Worm (Caenorhabditis elegans) whole organism, L4 larva: ENCODE results near the gene sre-2.

ENCODE experiments used
- dmd-6 ChIP-seq: fragments of 200-800 bp; sonication (Bioruptor generic); IDR thresholded peaks from 2 replicates; pipeline ENCODE4 v1.3.6; 2022; ENCODE audit warnings: missing genetic modification reagents, missing genetic modification characterization, missing compliant biosample characterization
- nhr-76 ChIP-seq: fragments of 150-350 bp; optimal IDR thresholded peaks from 2 replicates; lab custom pipeline; 2014; ENCODE audit warnings: missing biosample characterization, missing genetic modification characterization
- unc-62 ChIP-seq, 3 experiments: fragments of 150-350 bp in 1 of 3; sonication (generic microtip); optimal IDR thresholded peaks in 2 of 3; peaks in 1 of 3; 1 replicate in 1 of 3; 2 replicates in 2 of 3; lab custom pipeline; 2014 to 2017; ENCODE audit warnings: missing biosample characterization in 3 of 3, missing genetic modification characterization in 3 of 3, missing genetic modification reagents in 3 of 3, missing genotype in 1 of 3

sre-2 gene

DNA sequence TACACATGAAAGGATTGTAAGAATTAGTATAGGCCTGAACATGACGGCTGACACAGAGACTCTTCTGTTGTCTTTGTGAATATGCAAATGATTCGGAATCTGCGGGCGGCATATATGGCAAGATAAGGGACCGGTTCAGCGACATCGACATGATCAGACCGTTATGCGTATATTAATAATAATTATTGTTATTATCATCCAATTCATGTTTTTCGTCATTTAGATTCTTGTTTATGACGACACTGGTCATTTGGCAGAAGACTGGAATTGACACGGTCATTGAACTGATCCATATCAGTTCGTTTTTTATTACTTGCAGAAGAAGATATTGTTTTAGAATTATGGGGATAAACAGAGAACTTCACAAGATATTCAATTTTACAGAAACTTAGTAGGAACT is 51.5 kb downstream of the sre-2 start, which contains the start of gene mtre-1:
Gene mtre-1, minus strand, starts transcription at position 101 of the 400 bp plus-strand sequence.
- TF ChIP-seq dmd-6 (no peak), nhr-76 (tag; lab: Kevin White, UChicago) (no peak), unc-62 (GFP tag; optimal IDR thresholded peaks at IDR 0.05 in 1 of 2; lab: Kevin White, UChicago) (peak in 1 of 2 experiments; percentile 15), unc-62 (tag; optimal IDR thresholded peaks at IDR 0.05; lab: Kevin White, UChicago) (no peak)
